Worm (Caenorhabditis elegans) whole organism, midembryonic: ENCODE results near the gene Y39D8A.1.

Source experiments
- T22C8.4 ChIP-seq: fragments of 200-800 bp; sonication (Bioruptor generic); IDR thresholded peaks from 2 replicates; pipeline ENCODE4 v1.3.6; 2022; ENCODE audit warnings: missing genetic modification characterization, missing compliant biosample characterization
- cog-1 ChIP-seq: sonication (generic microtip); optimal IDR thresholded peaks from 2 replicates; lab custom pipeline; 2016; ENCODE audit warnings: missing genetic modification characterization, missing compliant biosample characterization
- flt-1 ChIP-seq: fragments of 200-800 bp; sonication (Bioruptor generic); IDR thresholded peaks from 2 replicates; pipeline ENCODE4 v1.3.6; 2022; ENCODE audit warnings: missing genetic modification characterization, missing compliant biosample characterization
- klf-2 ChIP-seq: fragments of 200-800 bp; sonication (Bioruptor generic); conservative IDR thresholded peaks from 2 replicates; pipeline ENCODE4 v1.3.6; 2022; ENCODE audit warnings: missing genetic modification reagents, missing genetic modification characterization, missing compliant biosample characterization
- med-1 ChIP-seq: sonication (generic microtip); optimal IDR thresholded peaks from 2 replicates; lab custom pipeline; 2017; ENCODE audit warnings: missing genetic modification characterization, mild to moderate bottlenecking, missing compliant biosample characterization, antibody characterized with exemption, missing genetic modification reagents; ENCODE audit not compliant: insufficient read depth
- ref-1 ChIP-seq: fragments of 200-800 bp; sonication (Bioruptor generic); conservative IDR thresholded peaks from 2 replicates; pipeline ENCODE4 v1.3.6; 2022; ENCODE audit warnings: missing genetic modification reagents, missing genetic modification characterization, missing compliant biosample characterization
- tab-1 ChIP-seq: fragments of 200-800 bp; sonication (Bioruptor generic); IDR thresholded peaks from 2 replicates; pipeline ENCODE4 v1.3.6; 2022; ENCODE audit warnings: missing genetic modification characterization, missing compliant biosample characterization
- ztf-23 ChIP-seq: fragments of 200-800 bp; sonication (Bioruptor generic); IDR thresholded peaks from 2 replicates; pipeline ENCODE4 v1.3.6; 2022; ENCODE audit warnings: missing genetic modification reagents, missing genetic modification characterization, missing compliant biosample characterization
- ztf-29 ChIP-seq: fragments of 200-800 bp; sonication (Bioruptor generic); IDR thresholded peaks from 2 replicates; pipeline ENCODE4 v1.3.6; 2022; ENCODE audit warnings: missing genetic modification reagents, missing genetic modification characterization, missing compliant biosample characterization

The Y39D8A.1 gene

DNA sequence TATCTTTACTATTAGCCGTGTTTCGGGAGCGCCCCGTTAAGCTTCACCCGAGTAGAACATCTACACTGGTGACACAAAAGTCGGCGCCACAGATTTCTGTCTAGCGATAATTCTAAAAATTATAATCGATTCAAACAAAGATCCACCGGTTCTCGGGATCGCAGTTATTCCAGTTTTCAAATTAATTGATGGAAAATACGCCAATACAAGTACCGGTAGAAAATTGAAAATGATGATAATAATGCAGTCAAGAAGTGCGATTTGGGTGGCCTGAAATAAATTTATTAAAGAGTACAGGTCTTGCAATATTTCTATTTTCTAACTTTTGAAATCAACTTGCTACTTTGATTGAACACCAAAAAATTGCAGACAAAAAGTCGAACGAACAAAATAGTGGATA lies 49.0 kb downstream of the Y39D8A.1 start:
- TF ChIP-seq klf-2 (GFP tag; lab: Robert Waterston, UW) (no peak), flt-1 (GFP tag; lab: Robert Waterston, UW) (no peak), med-1 (GFP tag; lab: Kevin White, UChicago) (no peak), T22C8.4 (GFP tag; lab: Robert Waterston, UW) (no peak), tab-1 (GFP tag; lab: Robert Waterston, UW) (no peak), ztf-29 (GFP tag; lab: Robert Waterston, UW) (no peak), ref-1 (GFP tag; lab: Robert Waterston, UW) (no peak), cog-1 (tag; lab: Kevin White, UChicago) (no peak), ztf-23 (no peak)

- TF ChIP-seq flt-1 (GFP tag; lab: Robert Waterston, UW) (no peak), cog-1 (tag; lab: Kevin White, UChicago) (no peak)
Measured at ce11 chrV:468460-468859, 49.9 kb downstream of the Y39D8A.1 start, which contains the start of gene srbc-57. TSS of gene srbc-57 (minus strand) at chrV:468560.
